Worm (Caenorhabditis elegans) whole organism, young adult: ENCODE measurements around the gene C45G9.14.

ENCODE experiments used
- B0035.1 ChIP-seq: sonication (generic microtip); optimal IDR thresholded peaks from 2 replicates; lab custom pipeline; 2016; ENCODE audit warnings: missing genetic modification characterization, mild to moderate bottlenecking, missing compliant biosample characterization, missing genotype, missing genetic modification reagents
- C17E4.6 ChIP-seq: fragments of 200-800 bp; sonication (Bioruptor generic); IDR thresholded peaks from 2 replicates; pipeline ENCODE4 v1.3.6; 2022; ENCODE audit warnings: missing genetic modification reagents, missing genetic modification characterization, missing compliant biosample characterization
- F22D6.2 ChIP-seq: sonication (generic microtip); optimal IDR thresholded peaks from 2 replicates; lab custom pipeline; 2016; ENCODE audit warnings: mild to moderate bottlenecking, missing genetic modification characterization, missing compliant biosample characterization
- F33H1.4 ChIP-seq: fragments of 200-800 bp; sonication (Bioruptor generic); IDR thresholded peaks from 2 replicates; pipeline ENCODE4 v1.3.6; 2022; ENCODE audit warnings: missing genetic modification reagents, missing genetic modification characterization, missing compliant biosample characterization
- F52B5.7 ChIP-seq: sonication (generic microtip); optimal IDR thresholded peaks from 2 replicates; lab custom pipeline; 2016; ENCODE audit warnings: mild to moderate bottlenecking, missing genetic modification characterization, missing compliant biosample characterization
- F55B11.4 ChIP-seq: sonication (generic microtip); optimal IDR thresholded peaks from 2 replicates; lab custom pipeline; 2016; ENCODE audit warnings: missing compliant biosample characterization, missing genetic modification characterization, borderline replicate concordance; ENCODE audit not compliant: insufficient read depth
- F57A8.1 ChIP-seq: fragments of 200-800 bp; sonication (Bioruptor generic); optimal IDR thresholded peaks from 2 replicates; lab custom pipeline; 2018; ENCODE audit warnings: mild to moderate bottlenecking, missing genetic modification characterization, moderate library complexity, missing compliant biosample characterization
- T07F8.4 ChIP-seq: sonication (generic microtip); optimal IDR thresholded peaks from 2 replicates; lab custom pipeline; 2016; ENCODE audit warnings: mild to moderate bottlenecking, missing genetic modification characterization, moderate library complexity, missing compliant biosample characterization
- Y67H2A.10 ChIP-seq: fragments of 200-800 bp; sonication (Bioruptor generic); conservative IDR thresholded peaks from 2 replicates; pipeline ENCODE4 v1.3.6; 2022; ENCODE audit warnings: missing genetic modification reagents, missing genetic modification characterization, missing compliant biosample characterization
- akir-1 ChIP-seq: fragments of 200-800 bp; sonication (Bioruptor generic); optimal IDR thresholded peaks from 2 replicates; lab custom pipeline; 2018; ENCODE audit warnings: mild to moderate bottlenecking, missing genetic modification characterization, moderate library complexity, missing compliant biosample characterization
- aptf-3 ChIP-seq: fragments of 200-800 bp; sonication (Bioruptor generic); IDR thresholded peaks from 2 replicates; pipeline ENCODE4 v1.3.6; 2022; ENCODE audit warnings: missing genetic modification characterization, missing compliant biosample characterization
- attf-5 ChIP-seq: fragments of 200-800 bp; sonication (Bioruptor generic); optimal IDR thresholded peaks from 2 replicates; lab custom pipeline; 2018; ENCODE audit warnings: mild to moderate bottlenecking, missing genetic modification characterization, missing compliant biosample characterization
- attf-6 ChIP-seq: fragments of 200-800 bp; sonication (Bioruptor generic); IDR thresholded peaks from 2 replicates; pipeline ENCODE4 v1.3.6; 2022; ENCODE audit warnings: missing genetic modification reagents, missing genetic modification characterization, missing compliant biosample characterization
- bed-2 ChIP-seq: fragments of 200-800 bp; sonication (Bioruptor generic); IDR thresholded peaks from 2 replicates; pipeline ENCODE4 v1.3.6; 2022; ENCODE audit warnings: missing genetic modification reagents, missing genetic modification characterization, missing compliant biosample characterization
- ccch-3 ChIP-seq: fragments of 200-800 bp; sonication (Bioruptor generic); optimal IDR thresholded peaks from 2 replicates; lab custom pipeline; 2018; ENCODE audit warnings: mild to moderate bottlenecking, missing genetic modification characterization, missing compliant biosample characterization
- cebp-1 ChIP-seq, 2 experiments: fragments of 200-800 bp in 1 of 2; sonication (Bioruptor generic) in 1 of 2; sonication (generic microtip) in 1 of 2; IDR thresholded peaks in 1 of 2; optimal IDR thresholded peaks in 1 of 2; 2 replicates each; pipeline versions ENCODE4 v1.3.6 to Lab custom; 2017 to 2022; ENCODE audit warnings: missing compliant biosample characterization in 2 of 2, missing genetic modification characterization in 2 of 2, mild to moderate bottlenecking in 1 of 2, missing genetic modification reagents in 1 of 2, moderate library complexity in 1 of 2
- ceh-40 ChIP-seq: fragments of 200-800 bp; sonication (Bioruptor generic); IDR thresholded peaks from 2 replicates; pipeline ENCODE4 v1.3.6; 2022; ENCODE audit warnings: missing genetic modification characterization, missing compliant biosample characterization
- die-1 ChIP-seq: sonication (generic microtip); optimal IDR thresholded peaks from 2 replicates; lab custom pipeline; 2016; ENCODE audit warnings: missing genotype, mild to moderate bottlenecking, missing genetic modification characterization, missing compliant biosample characterization
- dox-1 ChIP-seq: fragments of 200-800 bp; sonication (Bioruptor generic); IDR thresholded peaks from 2 replicates; pipeline ENCODE4 v1.3.6; 2022; ENCODE audit warnings: missing genetic modification reagents, missing genetic modification characterization, missing compliant biosample characterization
- egl-18 ChIP-seq: fragments of 200-800 bp; sonication (Bioruptor generic); IDR thresholded peaks from 2 replicates; pipeline ENCODE4 v1.3.6; 2022; ENCODE audit warnings: missing genetic modification reagents, missing genetic modification characterization, missing compliant biosample characterization
- egrh-3 ChIP-seq: fragments of 200-800 bp; sonication (Bioruptor generic); IDR thresholded peaks from 2 replicates; pipeline ENCODE4 v1.3.6; 2022; ENCODE audit warnings: missing genetic modification reagents, missing genetic modification characterization, missing compliant biosample characterization
- gei-17 ChIP-seq: fragments of 200-800 bp; sonication (Bioruptor generic); optimal IDR thresholded peaks from 2 replicates; lab custom pipeline; 2018; ENCODE audit warnings: mild to moderate bottlenecking, missing genetic modification characterization, missing compliant biosample characterization
- hlh-26 ChIP-seq: fragments of 200-800 bp; sonication (Bioruptor generic); conservative IDR thresholded peaks from 2 replicates; pipeline ENCODE4 v1.3.6; 2022; ENCODE audit warnings: missing genetic modification reagents, missing genetic modification characterization, missing compliant biosample characterization
- hmg-20 ChIP-seq: fragments of 200-800 bp; sonication (Bioruptor generic); IDR thresholded peaks from 2 replicates; pipeline ENCODE4 v1.3.6; 2022; ENCODE audit warnings: missing genetic modification reagents, missing genetic modification characterization, missing compliant biosample characterization
- lag-1 ChIP-seq: fragments of 200-800 bp; sonication (Bioruptor generic); IDR thresholded peaks from 2 replicates; pipeline ENCODE4 v1.3.6; 2022; ENCODE audit warnings: missing genetic modification reagents, missing genetic modification characterization, missing compliant biosample characterization
- let-526 ChIP-seq: fragments of 200-800 bp; sonication (Bioruptor generic); IDR thresholded peaks from 2 replicates; pipeline ENCODE4 v1.3.6; 2022; ENCODE audit warnings: missing genetic modification reagents, missing genetic modification characterization, missing compliant biosample characterization
- lin-26 ChIP-seq: fragments of 200-800 bp; sonication (Bioruptor generic); IDR thresholded peaks from 2 replicates; pipeline ENCODE4 v1.3.6; 2022; ENCODE audit warnings: missing genetic modification reagents, missing genetic modification characterization, missing compliant biosample characterization
- lir-1 ChIP-seq: fragments of 200-800 bp; sonication (Bioruptor generic); conservative IDR thresholded peaks from 2 replicates; pipeline ENCODE4 v1.3.6; 2022; ENCODE audit warnings: missing genetic modification reagents, missing genetic modification characterization, missing compliant biosample characterization
- lsl-1 ChIP-seq: fragments of 200-800 bp; sonication (Bioruptor generic); optimal IDR thresholded peaks from 2 replicates; lab custom pipeline; 2018; ENCODE audit warnings: mild to moderate bottlenecking, missing genetic modification characterization, moderate library complexity, missing compliant biosample characterization
- madf-10 ChIP-seq: sonication (generic microtip); optimal IDR thresholded peaks from 2 replicates; lab custom pipeline; 2016; ENCODE audit warnings: mild to moderate bottlenecking, missing genetic modification characterization, missing compliant biosample characterization
- madf-6 ChIP-seq: fragments of 200-800 bp; sonication (Bioruptor generic); IDR thresholded peaks from 2 replicates; pipeline ENCODE4 v1.3.6; 2022; ENCODE audit warnings: missing genetic modification reagents, missing genetic modification characterization, missing compliant biosample characterization
- madf-8 ChIP-seq: fragments of 200-800 bp; sonication (Bioruptor generic); conservative IDR thresholded peaks from 2 replicates; pipeline ENCODE4 v1.3.6; 2022; ENCODE audit warnings: missing genetic modification reagents, missing genetic modification characterization, missing compliant biosample characterization
- mcd-1 ChIP-seq: fragments of 200-800 bp; sonication (Bioruptor generic); IDR thresholded peaks from 2 replicates; pipeline ENCODE4 v1.3.6; 2022; ENCODE audit warnings: missing genetic modification reagents, missing genetic modification characterization, missing compliant biosample characterization
- mes-4 ChIP-seq: sonication (generic microtip); optimal IDR thresholded peaks from 2 replicates; lab custom pipeline; 2016; ENCODE audit warnings: missing genotype, missing genetic modification characterization, missing compliant biosample characterization
- nfya-2 ChIP-seq: fragments of 200-800 bp; sonication (Bioruptor generic); IDR thresholded peaks from 2 replicates; pipeline ENCODE4 v1.3.6; 2022; ENCODE audit warnings: missing genetic modification reagents, missing genetic modification characterization, missing compliant biosample characterization
- nhr-120 ChIP-seq: fragments of 200-800 bp; sonication (Bioruptor generic); IDR thresholded peaks from 2 replicates; pipeline ENCODE4 v1.3.6; 2022; ENCODE audit warnings: missing genetic modification characterization, missing compliant biosample characterization
- nhr-27 ChIP-seq: fragments of 200-800 bp; sonication (Bioruptor generic); optimal IDR thresholded peaks from 2 replicates; lab custom pipeline; 2018; ENCODE audit warnings: mild to moderate bottlenecking, missing genetic modification characterization, moderate library complexity, missing compliant biosample characterization
- nhr-80 ChIP-seq: sonication (generic microtip); optimal IDR thresholded peaks from 2 replicates; lab custom pipeline; 2016; ENCODE audit warnings: missing genetic modification characterization, missing compliant biosample characterization
- repo-1 ChIP-seq: sonication (generic microtip); optimal IDR thresholded peaks from 2 replicates; lab custom pipeline; 2017; ENCODE audit warnings: mild to moderate bottlenecking, missing genetic modification characterization, missing compliant biosample characterization
- rpc-1 ChIP-seq, 2 experiments: fragments of 150-350 bp in 1 of 2; sonication (generic microtip) in 1 of 2; optimal IDR thresholded peaks; 2 replicates each; lab custom pipeline; 2014 to 2018; ENCODE audit warnings: missing biosample characterization in 1 of 2, missing genetic modification characterization in 1 of 2, missing genetic modification reagents in 1 of 2, missing genotype in 1 of 2
- sea-2 ChIP-seq: fragments of 200-800 bp; sonication (Bioruptor generic); IDR thresholded peaks from 2 replicates; pipeline ENCODE4 v1.3.6; 2022; ENCODE audit warnings: missing genetic modification characterization, missing compliant biosample characterization
- snpc-1.1 ChIP-seq: sonication (generic microtip); optimal IDR thresholded peaks from 2 replicates; lab custom pipeline; 2017; ENCODE audit warnings: missing genetic modification characterization, mild to moderate bottlenecking, missing compliant biosample characterization, antibody characterized with exemption, moderate library complexity, missing genotype, missing genetic modification reagents; ENCODE audit not compliant: insufficient read depth
- snpc-1.3 ChIP-seq: sonication (generic microtip); optimal IDR thresholded peaks from 2 replicates; lab custom pipeline; 2017; ENCODE audit warnings: missing genetic modification characterization, mild to moderate bottlenecking, missing compliant biosample characterization, antibody characterized with exemption, moderate library complexity, missing genotype, missing genetic modification reagents; ENCODE audit not compliant: insufficient read depth
- snpc-3.4 ChIP-seq: sonication (generic microtip); optimal IDR thresholded peaks from 2 replicates; lab custom pipeline; 2017; ENCODE audit warnings: missing genetic modification characterization, mild to moderate bottlenecking, missing compliant biosample characterization, antibody characterized with exemption, moderate library complexity, missing genotype, missing genetic modification reagents
- tbp1 ChIP-seq: fragments of 200-800 bp; sonication (Bioruptor generic); optimal IDR thresholded peaks from 2 replicates; lab custom pipeline; 2018; ENCODE audit warnings: mild to moderate bottlenecking, missing genetic modification characterization, missing compliant biosample characterization
- unc-130 ChIP-seq: sonication (generic microtip); optimal IDR thresholded peaks from 2 replicates; lab custom pipeline; 2016; ENCODE audit warnings: missing genetic modification reagents, missing genetic modification characterization, missing compliant biosample characterization
- ztf-28 ChIP-seq: fragments of 200-800 bp; sonication (Bioruptor generic); IDR thresholded peaks from 2 replicates; pipeline ENCODE4 v1.3.6; 2022; ENCODE audit warnings: missing genetic modification reagents, missing genetic modification characterization, missing compliant biosample characterization

C45G9.14 gene

ce11 chrIII:5025136-5025629, 19.6 kb upstream of the C45G9.14 start (continued):
- TF ChIP-seq egrh-3 (GFP tag; lab: Robert Waterston, UW), result no peak
- no peak for TF ChIP-seq madf-8 (GFP tag; lab: Robert Waterston, UW)
- no peak for TF ChIP-seq aptf-3
- peak; percentile 55; the same call in 1 of the 2 replicates for TF ChIP-seq lir-1
- TF ChIP-seq nhr-27, result no peak
- peak; percentile 9 for TF ChIP-seq nhr-80 (tag; lab: Kevin White, UChicago)
- 0 out of 2 replicates have a peak, but pooled peaks have one; percentile 19 for TF ChIP-seq ztf-28 (GFP tag; lab: Robert Waterston, UW)
- peak; percentile 7 for TF ChIP-seq gei-17 (GFP tag; lab: Kevin White, UChicago)
- TF ChIP-seq mcd-1 (GFP tag; lab: Robert Waterston, UW), result peak; percentile 50; the same call in 1 of the 2 replicates
- peak; percentile 48 for TF ChIP-seq tbp1 (GFP tag; lab: Kevin White, UChicago)
- TF ChIP-seq bed-2 (GFP tag; lab: Robert Waterston, UW), result no peak
- peak; percentile 66 for TF ChIP-seq dox-1 (GFP tag; lab: Robert Waterston, UW)
- TF ChIP-seq unc-130 (GFP tag; lab: Kevin White, UChicago), result no peak
- TF ChIP-seq ceh-40 (GFP tag; lab: Robert Waterston, UW), result 0 out of 2 replicates have a peak, but pooled peaks have one; percentile 16
- no peak for TF ChIP-seq lag-1 (GFP tag; lab: Robert Waterston, UW)
- TF ChIP-seq nhr-120, result 0 out of 2 replicates have a peak, but pooled peaks have one; percentile 4
- no peak for TF ChIP-seq F22D6.2 (tag; lab: Kevin White, UChicago)
- TF ChIP-seq snpc-1.3 (tag; lab: Kevin White, UChicago), result no peak
- no peak for TF ChIP-seq cebp-1 (GFP tag; IDR thresholded peaks at IDR 0.05; lab: Robert Waterston, UW)
- peak; percentile 49 for TF ChIP-seq cebp-1 (tag; optimal IDR thresholded peaks at IDR 0.05; lab: Kevin White, UChicago)
- TF ChIP-seq T07F8.4 (tag; lab: Kevin White, UChicago), result peak; percentile 5
- peak; percentile 14 for TF ChIP-seq lsl-1 (GFP tag; lab: Kevin White, UChicago)
- no peak for TF ChIP-seq snpc-1.1 (tag; lab: Kevin White, UChicago)
- no peak for TF ChIP-seq F57A8.1 (GFP tag; lab: Kevin White, UChicago)
- no peak for TF ChIP-seq snpc-3.4 (tag; lab: Kevin White, UChicago)
- TF ChIP-seq hmg-20 (GFP tag; lab: Robert Waterston, UW), result 0 out of 2 replicates have a peak, but pooled peaks have one; percentile 5
- TF ChIP-seq B0035.1, result peak; percentile 68
- TF ChIP-seq repo-1 (tag; lab: Kevin White, UChicago), result peak; percentile 62
- TF ChIP-seq sea-2, result no peak
- peak; percentile 23 for TF ChIP-seq die-1
- TF ChIP-seq nfya-2, result no peak
- TF ChIP-seq let-526 (GFP tag; lab: Robert Waterston, UW), result no peak
- TF ChIP-seq mes-4 (tag; lab: Kevin White, UChicago), result no peak
- no peak for TF ChIP-seq akir-1
- TF ChIP-seq F52B5.7 (tag; lab: Kevin White, UChicago), result peak; percentile 64
- peak; percentile 36; the same call in 1 of the 2 replicates for TF ChIP-seq F33H1.4 (GFP tag; lab: Robert Waterston, UW)
- TF ChIP-seq attf-6 (GFP tag; lab: Robert Waterston, UW), result no peak
- TF ChIP-seq C17E4.6, result no peak
- no peak for TF ChIP-seq ccch-3 (GFP tag; lab: Kevin White, UChicago)
- no peak; the same call in 1 of the 2 replicates for TF ChIP-seq madf-6 (GFP tag; lab: Robert Waterston, UW)
- TF ChIP-seq rpc-1 (optimal IDR thresholded peaks at IDR 0.05; lab: Kevin White, UChicago), result no peak
- no peak for TF ChIP-seq rpc-1 (tag; optimal IDR thresholded peaks at IDR 0.05; lab: Kevin White, UChicago)
- TF ChIP-seq Y67H2A.10 (GFP tag; lab: Robert Waterston, UW), result peak; percentile 12; the same call in 1 of the 2 replicates
- TF ChIP-seq lin-26 (GFP tag; lab: Robert Waterston, UW), result no peak
- TF ChIP-seq hlh-26, result no peak
- peak; percentile 43 for TF ChIP-seq madf-10 (tag; lab: Kevin White, UChicago)
- no peak for TF ChIP-seq egl-18 (GFP tag; lab: Robert Waterston, UW)
- no peak for TF ChIP-seq attf-5
- no peak for TF ChIP-seq F55B11.4
